Worm (Caenorhabditis elegans): Measurements from ENCODE around the gene F19C7.3.
A peak's percentile ranks its signal among the peaks of the same experiment; 100 is the strongest.

The F19C7.3 gene

DNA sequence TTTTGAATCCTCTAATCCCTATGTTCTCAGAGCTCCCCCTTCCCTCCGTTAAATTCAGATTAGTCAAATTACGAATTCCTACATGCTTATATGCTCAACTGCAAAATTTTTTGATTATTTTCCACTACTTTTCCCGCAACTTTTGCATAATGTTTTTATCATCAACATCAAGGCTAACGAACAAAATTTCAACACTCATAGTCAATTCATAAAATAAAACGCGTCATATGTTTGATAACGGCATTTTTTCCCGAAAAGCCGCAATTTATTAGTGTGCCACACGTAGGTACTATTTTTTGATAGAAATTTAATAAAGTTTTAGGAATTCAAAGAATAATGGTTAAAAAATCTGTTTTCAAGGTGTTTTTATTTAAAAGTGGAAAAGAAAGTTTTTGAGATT is 37.8 kb upstream of the F19C7.3 start:
- TF ChIP-seq nhr-80 (tag; optimal IDR thresholded peaks at IDR 0.05) (peak; percentile 33), rec-8 (tag; optimal IDR thresholded peaks at IDR 0.05) (no peak), dpff-1 (tag; optimal IDR thresholded peaks at IDR 0.05) (no peak), madf-3 (GFP tag; IDR thresholded peaks at IDR 0.05) (no peak), repo-1 (tag; optimal IDR thresholded peaks at IDR 0.05) (no peak), xnd-1 (tag; optimal IDR thresholded peaks at IDR 0.05) (no peak), Y67H2A.10 (GFP tag; conservative IDR thresholded peaks at IDR 0.05) (no peak)

DNA sequence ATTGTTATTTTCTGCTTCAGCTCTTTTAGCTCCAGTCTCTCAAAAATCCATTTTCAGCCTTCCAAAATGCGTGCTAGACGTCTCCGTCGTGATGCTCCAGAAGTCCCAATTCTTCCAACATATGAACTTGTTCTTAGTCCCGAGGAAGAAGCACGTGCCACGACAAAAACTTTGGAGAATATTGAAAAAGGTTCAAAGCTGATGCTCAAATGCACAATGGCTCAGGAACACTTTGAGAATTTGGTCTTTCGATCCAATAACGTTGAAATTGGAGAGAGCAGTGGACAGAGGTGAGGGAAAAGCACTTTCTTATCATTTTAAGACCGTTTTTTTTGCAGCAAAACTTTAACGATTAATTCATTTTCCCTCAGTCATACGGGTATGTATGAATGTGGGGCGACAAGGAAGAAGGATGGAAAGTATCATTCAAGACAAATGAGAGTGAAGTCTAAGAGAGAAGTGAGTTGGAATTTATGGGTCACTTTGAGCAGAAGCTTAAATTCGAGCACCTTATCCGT is 34.3 kb upstream of the F19C7.3 start, which contains the start of gene igeg-1:
igeg-1 (plus strand) TSS at position 51 of the 518 bp plus-strand sequence.
- TF ChIP-seq nhr-80 (tag; optimal IDR thresholded peaks at IDR 0.05) (peak; percentile 82), let-607 (tag; optimal IDR thresholded peaks at IDR 0.05) (peak in 1 of 2 experiments; percentile 7), ztf-6 (GFP tag; IDR thresholded peaks at IDR 0.05) (no peak)

DNA sequence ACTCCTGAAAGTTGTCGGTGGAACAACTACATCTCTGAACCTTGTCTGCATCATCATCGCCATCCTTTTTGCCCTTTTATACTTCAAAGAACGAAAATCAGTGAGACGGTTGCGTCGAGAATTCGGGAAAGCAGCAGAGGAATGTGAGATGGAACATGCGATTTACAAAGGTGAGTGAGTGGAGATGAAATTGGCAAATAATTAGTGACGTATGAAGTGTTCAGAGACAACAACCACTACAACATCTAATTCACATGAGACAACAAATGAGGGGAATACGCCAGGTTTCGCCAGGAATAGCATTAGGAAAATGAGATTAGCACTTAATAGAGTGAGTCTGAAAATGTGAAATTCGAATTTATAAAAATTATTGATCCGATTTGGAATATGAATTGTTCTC is 32.4 kb upstream of the F19C7.3 start:
- TF ChIP-seq madf-8 (GFP tag; conservative IDR thresholded peaks at IDR 0.05) = no peak
- TF ChIP-seq unc-62 (GFP tag; optimal IDR thresholded peaks at IDR 0.05) = no peak
- no peak for TF ChIP-seq ztf-25 (GFP tag; IDR thresholded peaks at IDR 0.05)
- TF ChIP-seq ceh-40 (GFP tag; IDR thresholded peaks at IDR 0.05) = no peak
- TF ChIP-seq ceh-58 (GFP tag; IDR thresholded peaks at IDR 0.05) = no peak
- no peak for TF ChIP-seq ztf-6 (GFP tag; IDR thresholded peaks at IDR 0.05)
- no peak for TF ChIP-seq ceh-79 (tag; optimal IDR thresholded peaks at IDR 0.05)
- no peak for TF ChIP-seq sea-2 (GFP tag; IDR thresholded peaks at IDR 0.05)
- TF ChIP-seq hmg-20 (GFP tag; IDR thresholded peaks at IDR 0.05) = no peak
- no peak for TF ChIP-seq ceh-100 (GFP tag; IDR thresholded peaks at IDR 0.05)
- TF ChIP-seq gei-17 (GFP tag; optimal IDR thresholded peaks at IDR 0.05) = no peak
- TF ChIP-seq F33H1.4 (GFP tag; IDR thresholded peaks at IDR 0.05) = no peak
- no peak for TF ChIP-seq madf-10 (tag; optimal IDR thresholded peaks at IDR 0.05)

DNA sequence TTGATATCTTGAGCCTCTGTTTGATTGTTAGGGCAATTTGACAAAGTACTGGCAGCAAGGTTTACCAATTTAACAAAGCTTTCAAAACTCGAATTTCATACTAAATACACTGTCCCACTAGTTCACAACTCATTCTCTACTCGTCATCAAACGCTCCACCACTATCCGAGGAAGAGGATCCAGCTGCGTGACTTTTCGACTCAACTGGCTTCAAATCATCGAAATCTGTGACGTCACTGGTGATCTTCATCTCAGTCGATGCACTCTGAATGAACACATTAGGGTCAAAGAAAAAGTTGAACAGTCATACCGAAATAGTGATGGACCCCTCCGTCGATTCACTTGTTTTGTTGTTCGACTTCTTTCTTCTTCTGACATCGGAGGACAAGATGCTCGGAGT is 31.0 kb upstream of the F19C7.3 start:
- TF ChIP-seq rcor-1 (GFP tag; IDR thresholded peaks at IDR 0.05) = no peak
- no peak for TF ChIP-seq ZK185.1 (tag; optimal IDR thresholded peaks at IDR 0.05; ENCODE audit: poor library complexity, severe bottlenecking)
- no peak for TF ChIP-seq F57C9.4 (tag; optimal IDR thresholded peaks at IDR 0.05)
- TF ChIP-seq lin-40 (tag; optimal IDR thresholded peaks at IDR 0.05) = no peak
- no peak for TF ChIP-seq B0336.3 (GFP tag; IDR thresholded peaks at IDR 0.05)
- TF ChIP-seq ceh-100 (GFP tag; IDR thresholded peaks at IDR 0.05) = no peak
- no peak for TF ChIP-seq nhr-90 (tag; optimal IDR thresholded peaks at IDR 0.05)
- no peak for TF ChIP-seq repo-1 (tag; optimal IDR thresholded peaks at IDR 0.05)
- TF ChIP-seq pbrm-1 (GFP tag; IDR thresholded peaks at IDR 0.05) = no peak
- TF ChIP-seq hmg-1.2 (GFP tag; IDR thresholded peaks at IDR 0.05) = no peak
- TF ChIP-seq fkh-3 (tag; optimal IDR thresholded peaks at IDR 0.05) = no peak
- TF ChIP-seq ceh-91 (GFP tag; IDR thresholded peaks at IDR 0.05) = no peak
- no peak for TF ChIP-seq snpc-1.1 (tag; optimal IDR thresholded peaks at IDR 0.05; ENCODE audit: insufficient read depth)

DNA sequence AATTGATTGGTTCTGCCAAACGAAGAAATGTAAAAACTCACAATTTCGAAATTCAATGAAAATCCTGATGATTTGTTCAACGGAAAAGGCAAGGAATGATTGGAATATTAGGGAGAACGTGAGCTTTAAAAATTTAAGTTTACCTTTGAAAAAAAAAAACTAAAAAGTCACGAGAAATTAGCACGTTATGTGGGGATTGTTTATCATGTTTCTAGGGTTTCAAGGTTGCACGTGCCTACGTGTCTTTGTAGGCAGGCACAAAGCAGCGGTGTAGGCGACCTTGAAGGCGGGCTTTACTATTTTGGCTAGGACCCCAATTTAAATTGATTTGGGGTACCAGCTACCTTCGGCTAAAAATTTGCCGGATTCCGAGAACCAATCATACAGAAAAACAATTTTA is 29.6 kb upstream of the F19C7.3 start, which contains the start of gene F28E10.4:
F28E10.4 (minus strand) TSS at position 101 of the 400 bp plus-strand sequence.
- TF ChIP-seq bed-2 (GFP tag; IDR thresholded peaks at IDR 0.05) = no peak
- no peak for TF ChIP-seq ama-1 (optimal IDR thresholded peaks at IDR 0.05)
- TF ChIP-seq ama-1 (GFP tag; optimal IDR thresholded peaks at IDR 0.05) = no peak
- TF ChIP-seq rpc-1 (optimal IDR thresholded peaks at IDR 0.05) = no peak
- no peak for TF ChIP-seq rpc-1 (tag; optimal IDR thresholded peaks at IDR 0.05)
- no peak for TF ChIP-seq F39B2.1 (GFP tag; IDR thresholded peaks at IDR 0.05)
- no peak for TF ChIP-seq attf-5 (GFP tag; optimal IDR thresholded peaks at IDR 0.05)
- no peak for TF ChIP-seq mes-4 (tag; optimal IDR thresholded peaks at IDR 0.05)
- TF ChIP-seq unc-130 (GFP tag; optimal IDR thresholded peaks at IDR 0.05) = no peak
- TF ChIP-seq rcor-1 (GFP tag; IDR thresholded peaks at IDR 0.05) = no peak
- no peak for TF ChIP-seq ztf-28 (GFP tag; IDR thresholded peaks at IDR 0.05)
- TF ChIP-seq ztf-6 (GFP tag; IDR thresholded peaks at IDR 0.05) = no peak
- TF ChIP-seq let-526 (GFP tag; IDR thresholded peaks at IDR 0.05) = no peak
- TF ChIP-seq nhr-90 (tag; optimal IDR thresholded peaks at IDR 0.05) = no peak

Data from whole organism, young adult.